Fruit fly (Drosophila melanogaster): ENCODE measurements around the gene CG42465.

CG42465 gene

dm6 chr2L:3656667-3657066 lies 43.3 kb upstream of the CG42465 start, which contains the start of gene for:
Gene for, minus strand, starts transcription at chr2L:3656953.
- TF ChIP-seq CG9705 (GFP tag; optimal IDR thresholded peaks at IDR 0.05): no peak
- TF ChIP-seq ey (GFP tag; optimal IDR thresholded peaks at IDR 0.05): no peak
- TF ChIP-seq fru (GFP tag; optimal IDR thresholded peaks at IDR 0.05): peak; percentile 14

DNA sequence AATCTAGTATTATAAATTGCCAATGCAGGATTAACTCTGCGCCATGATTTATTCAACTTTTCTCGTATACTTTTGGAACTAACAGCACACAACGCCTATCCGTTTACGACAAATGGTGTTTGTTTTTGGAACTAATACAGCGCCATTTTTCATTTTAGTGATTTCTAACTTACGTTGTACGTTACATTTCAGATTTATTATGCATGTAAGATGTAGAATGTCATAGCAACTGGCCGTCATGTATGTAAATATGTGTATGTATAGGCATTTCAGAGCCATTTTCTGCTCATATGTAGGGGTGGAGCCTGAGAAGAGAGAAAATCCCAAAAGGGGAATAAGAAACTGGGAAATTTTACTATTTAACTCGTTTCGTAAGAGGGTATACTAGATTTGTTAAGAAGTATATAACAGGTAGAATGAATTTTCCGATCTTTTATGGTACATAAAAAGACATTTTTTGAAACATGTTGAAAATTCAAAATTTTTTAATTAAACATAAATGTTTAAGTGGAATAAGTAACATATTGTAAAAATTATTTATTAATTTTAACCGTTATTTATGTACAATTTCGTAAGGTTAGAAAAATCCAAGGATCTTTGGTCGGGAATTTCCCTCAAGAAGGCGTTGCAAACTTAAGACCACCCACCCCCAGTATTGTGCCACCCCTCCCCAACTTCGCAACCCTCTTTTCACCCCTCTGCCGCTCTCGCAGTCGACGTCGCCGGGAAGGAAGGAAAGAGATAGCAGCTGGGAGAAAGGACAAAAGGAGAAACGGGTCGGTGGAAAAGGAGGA lies 42.4 kb upstream of the CG42465 start:
- peak; percentile 60 for TF ChIP-seq CrebA (GFP tag; optimal IDR thresholded peaks at IDR 0.05; ENCODE audit: borderline replicate concordance)
- peak; percentile 34 for TF ChIP-seq rgr (GFP tag; optimal IDR thresholded peaks at IDR 0.05)
- no peak for TF ChIP-seq br (GFP tag; optimal IDR thresholded peaks at IDR 0.05)
- no peak for TF ChIP-seq CG9705 (GFP tag; optimal IDR thresholded peaks at IDR 0.05)
- TF ChIP-seq foxo (GFP tag; optimal IDR thresholded peaks at IDR 0.05): peak in 1 of 2 experiments; percentile 63
- peak; percentile 50 for TF ChIP-seq HLH106 (tag; optimal IDR thresholded peaks at IDR 0.05)
- TF ChIP-seq Hr78 (GFP tag; optimal IDR thresholded peaks at IDR 0.05): no peak
- peak; percentile 7 for TF ChIP-seq OdsH (GFP tag; optimal IDR thresholded peaks at IDR 0.05)
- TF ChIP-seq dmrt93B (GFP tag; optimal IDR thresholded peaks at IDR 0.05): peak; percentile 26
- no peak for TF ChIP-seq jim (GFP tag; optimal IDR thresholded peaks at IDR 0.05)
- TF ChIP-seq Dif (GFP tag; optimal IDR thresholded peaks at IDR 0.05; ENCODE audit: partially characterized antibody): no peak
- no peak for TF ChIP-seq lola (GFP tag; optimal IDR thresholded peaks at IDR 0.05)
- TF ChIP-seq Abd-B (GFP tag; optimal IDR thresholded peaks at IDR 0.05): no peak
- no peak for TF ChIP-seq Rel (GFP tag; optimal IDR thresholded peaks at IDR 0.05)
- TF ChIP-seq Rel (tag; optimal IDR thresholded peaks at IDR 0.05): no peak
- peak; percentile 19 for TF ChIP-seq brk (GFP tag; optimal IDR thresholded peaks at IDR 0.05)
- TF ChIP-seq h (GFP tag; optimal IDR thresholded peaks at IDR 0.05): peak; percentile 45
- peak; percentile 26 for TF ChIP-seq Hnf4 (GFP tag; optimal IDR thresholded peaks at IDR 0.05)
- peak; percentile 43 for TF ChIP-seq ey (GFP tag; optimal IDR thresholded peaks at IDR 0.05)
- no peak for TF ChIP-seq dl (GFP tag; optimal IDR thresholded peaks at IDR 0.05; ENCODE audit: insufficient read depth in 1 of 2, partially characterized antibody in 2 of 2)
- peak; percentile 33 for TF ChIP-seq fru (GFP tag; optimal IDR thresholded peaks at IDR 0.05)
- peak; percentile 46 for TF ChIP-seq tai (GFP tag; optimal IDR thresholded peaks at IDR 0.05)
- TF ChIP-seq Myc (optimal IDR thresholded peaks at IDR 0.05): peak; percentile 90

DNA sequence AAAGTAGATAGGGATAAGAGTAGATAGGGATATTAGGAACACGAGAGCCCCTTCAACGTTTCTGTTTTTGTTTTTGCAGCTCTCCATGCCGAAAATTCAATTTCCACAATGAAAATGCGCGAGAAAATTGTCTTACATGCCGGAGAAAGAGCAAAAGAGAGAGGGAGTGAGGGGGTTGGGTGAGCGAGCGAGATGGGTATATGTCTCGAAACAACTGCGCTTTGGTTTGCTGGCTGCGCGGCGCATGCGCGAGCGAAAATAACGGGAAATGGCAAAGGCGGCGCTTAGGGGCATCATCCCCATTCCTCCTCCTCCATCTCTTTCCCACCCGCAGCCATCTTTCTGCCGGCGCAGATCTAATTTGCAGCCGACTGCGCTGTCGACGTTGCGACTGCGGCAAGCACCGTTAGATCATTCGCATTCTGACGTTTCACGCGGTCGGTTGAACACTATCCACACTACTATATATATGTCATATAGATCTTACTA lies 37.6 kb upstream of the CG42465 start, which contains the start of gene Drgx:
Gene Drgx, plus strand, starts transcription at position 439 of the 489 bp plus-strand sequence.
- TF ChIP-seq Vsx2 (GFP tag; optimal IDR thresholded peaks at IDR 0.05; ENCODE audit: partially characterized antibody) (peak; percentile 54), Dif (GFP tag; optimal IDR thresholded peaks at IDR 0.05; ENCODE audit: partially characterized antibody) (peak; percentile 42), lola (GFP tag; optimal IDR thresholded peaks at IDR 0.05) (no peak), tai (GFP tag; optimal IDR thresholded peaks at IDR 0.05) (no peak), dl (GFP tag; optimal IDR thresholded peaks at IDR 0.05; ENCODE audit: insufficient read depth in 1 of 2, partially characterized antibody in 2 of 2) (peak in 1 of 2 experiments; percentile 29)

- TF ChIP-seq psq (GFP tag; optimal IDR thresholded peaks at IDR 0.05) (no peak), brk (GFP tag; optimal IDR thresholded peaks at IDR 0.05) (no peak), Hnf4 (GFP tag; optimal IDR thresholded peaks at IDR 0.05) (no peak), Hr78 (GFP tag; optimal IDR thresholded peaks at IDR 0.05) (no peak), lola (GFP tag; optimal IDR thresholded peaks at IDR 0.05) (no peak)
Observed at dm6 chr2L:3668451-3668850, 31.5 kb upstream of the CG42465 start, which contains the start of gene Sfp24Ba. Gene Sfp24Ba, minus strand, starts transcription at chr2L:3668551.

dm6 chr2L:3669034-3669433 lies 31.0 kb upstream of the CG42465 start, which contains the start of gene Sfp24Bd:
Gene Sfp24Bd, minus strand, starts transcription at chr2L:3669134.
- TF ChIP-seq fru (GFP tag; optimal IDR thresholded peaks at IDR 0.05) (no peak), brk (GFP tag; optimal IDR thresholded peaks at IDR 0.05) (no peak), Vsx2 (GFP tag; optimal IDR thresholded peaks at IDR 0.05; ENCODE audit: partially characterized antibody) (no peak), CG9705 (GFP tag; optimal IDR thresholded peaks at IDR 0.05) (no peak), Hr83 (GFP tag; optimal IDR thresholded peaks at IDR 0.05; ENCODE audit: poor library complexity, severe bottlenecking) (no peak), ey (GFP tag; optimal IDR thresholded peaks at IDR 0.05) (no peak), Abd-B (GFP tag; optimal IDR thresholded peaks at IDR 0.05) (no peak), dsf (GFP tag; optimal IDR thresholded peaks at IDR 0.05; ENCODE audit: borderline replicate concordance) (no peak), pan (optimal IDR thresholded peaks at IDR 0.05) (no peak), dmrt93B (GFP tag; optimal IDR thresholded peaks at IDR 0.05) (no peak), dl (GFP tag; optimal IDR thresholded peaks at IDR 0.05; ENCODE audit: insufficient read depth in 1 of 2, partially characterized antibody in 2 of 2) (no peak), jim (GFP tag; optimal IDR thresholded peaks at IDR 0.05) (no peak)
